Fruit fly (Drosophila melanogaster): ENCODE data around the gene CG17754.

CG17754 gene

dm6 chrX:9252051-9252708 is 2.0 kb downstream of the CG17754 start:
- TF ChIP-seq CG4496 (GFP tag; IDR thresholded peaks at IDR 0.05) (peak; percentile 65), CG32121 (GFP tag; IDR thresholded peaks at IDR 0.05) (peak; percentile 49; the same call in 1 of the 2 replicates), fd96Ca (GFP tag; IDR thresholded peaks at IDR 0.05) (peak; percentile 55; the same call in 1 of the 3 replicates), CG34367 (tag; optimal IDR thresholded peaks at IDR 0.05) (peak; percentile 0), EcR (GFP tag; optimal IDR thresholded peaks at IDR 0.05) (peak; percentile 60), CG14655 (GFP tag; optimal IDR thresholded peaks at IDR 0.05) (no peak), CG13204 (GFP tag; optimal IDR thresholded peaks at IDR 0.05) (no peak), CG10348 (GFP tag; IDR thresholded peaks at IDR 0.05) (no peak), Pif1A (GFP tag; optimal IDR thresholded peaks at IDR 0.05) (no peak), CG12605 (GFP tag; IDR thresholded peaks at IDR 0.05) (peak; percentile 34), Snoo (tag; optimal IDR thresholded peaks at IDR 0.05) (no peak), CG8159 (tag; optimal IDR thresholded peaks at IDR 0.05) (no peak), gl (tag; optimal IDR thresholded peaks at IDR 0.05) (no peak), CG9948 (tag; optimal IDR thresholded peaks at IDR 0.05) (peak; percentile 18), Ets98B (GFP tag; IDR thresholded peaks at IDR 0.05) (peak; percentile 40; the same call in 1 of the 2 replicates)

dm6 chrX:9255021-9255420 is 4.8 kb downstream of the CG17754 start:
- TF ChIP-seq D1 (tag; optimal IDR thresholded peaks at IDR 0.05) (no peak), CG14655 (GFP tag; optimal IDR thresholded peaks at IDR 0.05) (no peak)

dm6 chrX:9255964-9256520 is 5.8 kb downstream of the CG17754 start, which contains the start of gene ric8a:
Gene ric8a (plus strand): TSS chrX:9256168.
- no peak for TF ChIP-seq CG34367 (tag; optimal IDR thresholded peaks at IDR 0.05)
- no peak for TF ChIP-seq Snoo (tag; optimal IDR thresholded peaks at IDR 0.05)
- peak; percentile 24 for TF ChIP-seq CG8159 (tag; optimal IDR thresholded peaks at IDR 0.05)
- TF ChIP-seq CG10348 (GFP tag; IDR thresholded peaks at IDR 0.05): no peak
- TF ChIP-seq gl (tag; optimal IDR thresholded peaks at IDR 0.05): no peak
- TF ChIP-seq D1 (tag; optimal IDR thresholded peaks at IDR 0.05): no peak
- no peak for TF ChIP-seq CG32121 (GFP tag; IDR thresholded peaks at IDR 0.05)

DNA sequence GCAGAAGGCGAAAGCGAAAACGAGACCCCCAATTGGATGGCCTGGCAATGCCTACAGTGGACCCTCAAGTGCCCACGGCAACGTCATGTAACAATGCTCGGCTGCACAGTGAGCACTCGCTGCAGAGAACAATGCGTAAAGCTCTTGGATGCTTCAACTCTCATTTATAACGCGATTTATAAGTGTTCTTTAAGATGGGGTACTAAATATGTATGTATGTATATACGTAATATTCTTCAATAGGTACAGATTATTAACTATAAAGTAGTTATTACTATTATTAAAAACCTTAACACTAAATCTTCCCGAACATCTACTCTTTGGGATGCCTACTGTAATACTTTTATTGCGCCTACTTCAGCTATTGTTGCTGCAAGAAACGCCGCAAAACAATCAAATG is 15.9 kb downstream of the CG17754 start:
- no peak for TF ChIP-seq Ets98B (GFP tag; IDR thresholded peaks at IDR 0.05)
- no peak for TF ChIP-seq CG8301 (tag; optimal IDR thresholded peaks at IDR 0.05)
- 0 out of 2 replicates have a peak, but pooled peaks have one; percentile 24 for TF ChIP-seq CG32121 (GFP tag; IDR thresholded peaks at IDR 0.05)
- TF ChIP-seq D1 (tag; optimal IDR thresholded peaks at IDR 0.05): no peak
- no peak for TF ChIP-seq CG14655 (GFP tag; optimal IDR thresholded peaks at IDR 0.05)

DNA sequence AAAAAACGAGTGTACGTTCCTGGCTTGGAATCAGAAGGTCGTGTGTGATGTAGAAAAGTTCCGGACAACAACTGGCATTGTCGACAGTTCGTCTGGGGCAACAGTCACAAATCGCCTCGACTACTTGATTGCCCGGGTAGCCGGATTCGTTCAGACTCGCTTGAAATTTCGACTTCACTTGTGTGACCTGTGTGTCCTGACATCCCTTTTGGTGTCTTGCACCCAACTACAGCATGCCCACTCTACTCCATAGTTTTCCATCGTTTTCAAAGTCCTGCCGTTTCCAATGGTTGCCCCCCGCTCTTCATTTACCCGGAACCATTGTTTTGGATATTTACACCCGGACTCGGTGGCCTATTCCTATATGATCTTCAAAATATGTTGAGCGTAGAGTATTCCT is 17.4 kb downstream of the CG17754 start, which contains the start of gene Erk7:
TSS of gene Erk7 (minus strand) at position 101 of the 400 bp plus-strand sequence.
- TF ChIP-seq Ets98B (GFP tag; IDR thresholded peaks at IDR 0.05) (no peak), CG17806 (tag; optimal IDR thresholded peaks at IDR 0.05) (no peak), fd96Ca (GFP tag; IDR thresholded peaks at IDR 0.05) (no peak), CG15710 (tag; optimal IDR thresholded peaks at IDR 0.05) (no peak), Pif1A (GFP tag; optimal IDR thresholded peaks at IDR 0.05) (no peak), EcR (GFP tag; optimal IDR thresholded peaks at IDR 0.05) (no peak), CG4496 (GFP tag; IDR thresholded peaks at IDR 0.05) (no peak), CG10348 (GFP tag; IDR thresholded peaks at IDR 0.05) (no peak), Pif1B (GFP tag; optimal IDR thresholded peaks at IDR 0.05) (no peak)

DNA sequence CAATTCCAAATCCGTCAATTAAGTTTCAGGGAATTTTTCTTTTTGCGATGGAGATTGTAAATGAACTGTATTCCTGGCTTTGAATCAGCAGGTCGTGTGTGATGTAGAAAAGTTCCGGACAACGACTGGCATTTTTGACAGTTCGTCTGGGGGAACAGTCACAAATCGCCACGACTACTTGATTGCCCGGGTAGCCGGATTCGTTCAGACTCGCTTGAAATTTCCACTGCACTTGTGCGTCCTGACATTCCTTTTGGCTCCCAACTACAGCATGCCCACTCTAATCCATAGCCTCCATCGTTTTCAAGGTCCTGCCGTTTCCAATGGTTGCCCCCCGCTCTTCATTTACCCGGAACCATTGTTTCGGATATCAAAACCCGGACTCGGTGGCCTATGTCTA is 19.6 kb downstream of the CG17754 start, which contains the start of gene CG17440:
TSS of gene CG17440 (minus strand) at position 101 of the 400 bp plus-strand sequence.
- TF ChIP-seq rn (GFP tag; IDR thresholded peaks at IDR 0.05): no peak
- no peak for TF ChIP-seq CG12605 (GFP tag; IDR thresholded peaks at IDR 0.05)
- TF ChIP-seq gl (tag; optimal IDR thresholded peaks at IDR 0.05): no peak
- no peak for TF ChIP-seq CG13204 (GFP tag; optimal IDR thresholded peaks at IDR 0.05)
- TF ChIP-seq CG4496 (GFP tag; IDR thresholded peaks at IDR 0.05): no peak
- no peak for TF ChIP-seq fd96Ca (GFP tag; IDR thresholded peaks at IDR 0.05)
- TF ChIP-seq CG15710 (tag; optimal IDR thresholded peaks at IDR 0.05): no peak
- no peak for TF ChIP-seq CG8159 (tag; optimal IDR thresholded peaks at IDR 0.05)
- no peak for TF ChIP-seq CG17806 (tag; optimal IDR thresholded peaks at IDR 0.05)

dm6 chrX:9272830-9273507 is 22.7 kb downstream of the CG17754 start, which contains the start of the genes Cfp1 and Aladin:
Gene Cfp1 (minus strand): TSS chrX:9272960.
Gene Aladin (plus strand): TSS chrX:9273413.
- no peak for TF ChIP-seq D1 (tag; optimal IDR thresholded peaks at IDR 0.05)
- TF ChIP-seq CG9948 (tag; optimal IDR thresholded peaks at IDR 0.05): no peak
- TF ChIP-seq CG34367 (tag; optimal IDR thresholded peaks at IDR 0.05): no peak
- TF ChIP-seq CG15710 (tag; optimal IDR thresholded peaks at IDR 0.05): no peak
- no peak for TF ChIP-seq CG32121 (GFP tag; IDR thresholded peaks at IDR 0.05)
- no peak for TF ChIP-seq CG8159 (tag; optimal IDR thresholded peaks at IDR 0.05)
- TF ChIP-seq fd96Ca (GFP tag; IDR thresholded peaks at IDR 0.05): no peak
- no peak for TF ChIP-seq Pif1B (GFP tag; optimal IDR thresholded peaks at IDR 0.05)
- TF ChIP-seq rn (GFP tag; IDR thresholded peaks at IDR 0.05): no peak
- TF ChIP-seq EcR (GFP tag; optimal IDR thresholded peaks at IDR 0.05): no peak
- TF ChIP-seq CG12605 (GFP tag; IDR thresholded peaks at IDR 0.05): no peak
- TF ChIP-seq CG8301 (tag; optimal IDR thresholded peaks at IDR 0.05): no peak
